Worm (Caenorhabditis elegans): Measurements from ENCODE around the gene R13H4.2.

DNA sequence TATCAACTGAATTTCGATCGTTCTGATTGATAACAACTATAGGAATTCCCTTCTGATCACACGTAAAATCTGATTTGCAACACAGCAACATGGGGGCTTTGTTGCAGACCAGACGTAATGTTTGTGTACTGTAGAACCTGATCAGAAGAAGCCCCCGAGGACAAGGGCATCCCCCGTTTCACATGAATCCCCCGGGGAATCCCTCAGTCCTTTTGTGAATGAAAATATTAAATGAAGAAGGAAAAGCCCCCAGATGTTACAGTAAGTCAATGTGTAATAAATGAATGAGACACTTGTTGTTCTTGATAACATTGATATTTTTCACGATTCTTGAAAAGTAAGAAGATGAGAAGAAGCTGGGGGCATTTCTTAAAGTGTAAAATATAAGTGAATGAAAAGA is 42.0 kb upstream of the R13H4.2 start:
- TF ChIP-seq klf-2 (GFP tag; conservative IDR thresholded peaks at IDR 0.05) (no peak), T22C8.4 (GFP tag; IDR thresholded peaks at IDR 0.05) (no peak), ztf-29 (GFP tag; IDR thresholded peaks at IDR 0.05) (no peak), cog-1 (tag; optimal IDR thresholded peaks at IDR 0.05) (no peak)
